Worm (Caenorhabditis elegans): ENCODE data around the gene nucl-1.

DNA sequence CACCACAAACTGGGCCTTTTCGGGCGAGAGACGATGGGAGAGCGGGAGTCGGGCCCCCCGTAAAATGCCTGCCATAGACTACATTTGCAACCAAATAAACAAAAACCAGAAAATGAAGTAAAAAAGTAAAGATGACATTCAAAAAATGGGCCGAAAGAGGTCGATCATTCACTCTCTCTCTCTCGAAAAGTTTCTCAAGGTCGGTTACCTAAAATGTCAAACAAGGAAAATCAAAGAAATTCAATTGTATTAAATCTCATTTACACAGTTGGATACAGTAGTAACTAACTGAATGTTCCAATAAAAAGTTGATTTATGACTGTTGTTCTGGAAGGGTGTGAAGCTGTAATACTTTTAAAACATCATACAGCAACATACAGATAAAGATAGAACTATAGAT, 29.5 kb upstream of the nucl-1 start:
- TF ChIP-seq B0336.3 (GFP tag; IDR thresholded peaks at IDR 0.05) (no peak), ekl-4 (GFP tag; IDR thresholded peaks at IDR 0.05) (no peak), ccch-3 (GFP tag; optimal IDR thresholded peaks at IDR 0.05) (no peak), tbx-9 (tag; optimal IDR thresholded peaks at IDR 0.05; ENCODE audit: borderline replicate concordance) (no peak), hlh-12 (tag; optimal IDR thresholded peaks at IDR 0.05) (no peak), him-1 (tag; optimal IDR thresholded peaks at IDR 0.05) (no peak), ama-1 (optimal IDR thresholded peaks at IDR 0.05) (no peak), ama-1 (GFP tag; optimal IDR thresholded peaks at IDR 0.05) (no peak), unc-62 (GFP tag; optimal IDR thresholded peaks at IDR 0.05) (no peak), ets-4 (GFP tag; optimal IDR thresholded peaks at IDR 0.05) (no peak), tbp1 (GFP tag; optimal IDR thresholded peaks at IDR 0.05) (no peak), snpc-1.1 (tag; optimal IDR thresholded peaks at IDR 0.05; ENCODE audit: insufficient read depth) (no peak), Y95B8A.8 (GFP tag; IDR thresholded peaks at IDR 0.05) (no peak)

All from whole organism, young adult.